Fruit fly (Drosophila melanogaster) whole organism, embryonic: ENCODE data around the gene Sf3b6.

ENCODE experiments used
- Antp ChIP-seq: fragments of 200-800 bp; sonication (Bioruptor generic); optimal IDR thresholded peaks from 3 replicates; lab custom pipeline; 2016; ENCODE audit warnings: missing biosample characterization, missing genetic modification characterization
- Awh ChIP-seq: fragments of 200-800 bp; sonication (Bioruptor generic); IDR thresholded peaks from 2 replicates; pipeline ENCODE4, ENCODE4 v1.3.6; 2022; ENCODE audit warnings: missing biosample characterization, missing genetic modification characterization
- Blimp-1 ChIP-seq: fragments of 200-800 bp; sonication (Bioruptor generic); optimal IDR thresholded peaks from 3 replicates; lab custom pipeline; 2018; ENCODE audit warnings: missing biosample characterization, missing genetic modification characterization, mild to moderate bottlenecking, moderate library complexity, missing genetic modification reagents
- CG10267 ChIP-seq: fragments of 200-800 bp; sonication (Bioruptor generic); optimal IDR thresholded peaks from 2 replicates; lab custom pipeline; 2018; ENCODE audit warnings: missing biosample characterization, mild to moderate bottlenecking, missing genetic modification characterization, moderate library complexity
- CG10565 ChIP-seq: fragments of 200-800 bp; sonication (Bioruptor generic); optimal IDR thresholded peaks from 3 replicates; lab custom pipeline; 2016; ENCODE audit warnings: missing biosample characterization, mild to moderate bottlenecking, missing genetic modification characterization
- CG10654 ChIP-seq: fragments of 200-800 bp; sonication (Bioruptor generic); optimal IDR thresholded peaks from 2 replicates; lab custom pipeline; 2016; ENCODE audit warnings: missing biosample characterization, missing genetic modification characterization
- CG10959 ChIP-seq: fragments of 200-800 bp; sonication (Bioruptor generic); IDR thresholded peaks from 2 replicates; pipeline ENCODE4 v1.3.6; 2022; ENCODE audit warnings: missing biosample characterization, missing genetic modification characterization
- CG13296 ChIP-seq: fragments of 200-800 bp; sonication (Bioruptor generic); optimal IDR thresholded peaks from 3 replicates; lab custom pipeline; 2018; ENCODE audit warnings: missing biosample characterization, mild to moderate bottlenecking, missing genetic modification characterization
- CG13624 ChIP-seq: fragments of 200-800 bp; sonication (Bioruptor generic); optimal IDR thresholded peaks from 2 replicates; lab custom pipeline; 2016; ENCODE audit warnings: missing biosample characterization, missing genetic modification characterization
- CG13775 ChIP-seq: fragments of 200-800 bp; sonication (Bioruptor generic); optimal IDR thresholded peaks from 3 replicates; lab custom pipeline; 2017; ENCODE audit warnings: missing biosample characterization, mild to moderate bottlenecking, missing genetic modification characterization
- CG18599 ChIP-seq: fragments of 200-800 bp; sonication (Bioruptor generic); optimal IDR thresholded peaks from 3 replicates; lab custom pipeline; 2017; ENCODE audit warnings: missing biosample characterization, missing genetic modification characterization, mild to moderate bottlenecking, moderate library complexity, missing genetic modification reagents
- CG32532 ChIP-seq: fragments of 200-800 bp; sonication (Bioruptor generic); IDR thresholded peaks from 2 replicates; pipeline ENCODE4 v1.3.6; 2022; ENCODE audit warnings: missing biosample characterization, missing genetic modification characterization
- CG3995 ChIP-seq: fragments of 200-800 bp; sonication (Bioruptor generic); optimal IDR thresholded peaks from 3 replicates; lab custom pipeline; 2016; ENCODE audit warnings: missing biosample characterization, missing genetic modification characterization
- CG4820 ChIP-seq: fragments of 200-800 bp; sonication (Bioruptor generic); optimal IDR thresholded peaks from 3 replicates; lab custom pipeline; 2016; ENCODE audit warnings: missing biosample characterization, missing genetic modification characterization
- CG6272 ChIP-seq: fragments of 200-800 bp; sonication (Bioruptor generic); IDR thresholded peaks from 2 replicates; pipeline ENCODE4 v1.3.6; 2022; ENCODE audit warnings: missing biosample characterization, missing genetic modification characterization
- CG6689 ChIP-seq: fragments of 200-800 bp; sonication (Bioruptor generic); IDR thresholded peaks from 2 replicates; pipeline ENCODE4 v1.3.6; 2022; ENCODE audit warnings: missing biosample characterization, missing genetic modification characterization
- CG7745 ChIP-seq: fragments of 200-800 bp; sonication (Bioruptor generic); optimal IDR thresholded peaks from 2 replicates; lab custom pipeline; 2018; ENCODE audit warnings: missing biosample characterization, mild to moderate bottlenecking, missing genetic modification characterization, moderate library complexity
- Deaf1 ChIP-seq: fragments of 200-800 bp; optimal IDR thresholded peaks from 3 replicates; lab custom pipeline; 2019; ENCODE audit warnings: missing biosample characterization, mild to moderate bottlenecking, missing genetic modification characterization, moderate library complexity
- Dek ChIP-seq: fragments of 200-800 bp; sonication (Bioruptor generic); optimal IDR thresholded peaks from 3 replicates; lab custom pipeline; 2019; ENCODE audit warnings: missing biosample characterization, mild to moderate bottlenecking, missing genetic modification characterization, moderate library complexity
- Dfd ChIP-seq, 2 experiments: fragments of >200 bp; optimal IDR thresholded peaks; 2 replicates each; lab custom pipeline; 2017; ENCODE audit warnings: missing biosample characterization in 2 of 2, missing genetic modification characterization in 2 of 2
- E2f2 ChIP-seq: fragments of 200-800 bp; sonication (Bioruptor generic); IDR thresholded peaks from 2 replicates; pipeline ENCODE4 v1.3.6; 2022; ENCODE audit warnings: missing biosample characterization, missing genetic modification characterization
- Ets97D ChIP-seq: fragments of 200-800 bp; sonication (Bioruptor generic); optimal IDR thresholded peaks from 3 replicates; lab custom pipeline; 2016; ENCODE audit warnings: missing biosample characterization, missing genetic modification characterization
- HmgD ChIP-seq: fragments of 200-800 bp; sonication (Bioruptor generic); optimal IDR thresholded peaks from 3 replicates; lab custom pipeline; 2016; ENCODE audit warnings: missing biosample characterization, missing genetic modification characterization
- MBD-R2 ChIP-seq: fragments of 200-800 bp; sonication (Bioruptor generic); IDR thresholded peaks from 2 replicates; pipeline ENCODE4 v1.3.6; 2022; ENCODE audit warnings: missing biosample characterization, missing genetic modification characterization
- Mrtf ChIP-seq: fragments of 200-800 bp; sonication (Bioruptor generic); IDR thresholded peaks from 3 replicates; pipeline ENCODE4 v1.3.6; 2022; ENCODE audit warnings: missing biosample characterization, missing genetic modification characterization
- NFAT ChIP-seq: fragments of 200-800 bp; sonication (Bioruptor generic); IDR thresholded peaks from 2 replicates; pipeline ENCODE4 v1.3.6; 2022; ENCODE audit warnings: missing biosample characterization, missing genetic modification characterization
- Oaz ChIP-seq: fragments of 200-800 bp; sonication (Bioruptor generic); IDR thresholded peaks from 2 replicates; pipeline ENCODE4 v1.3.6; 2022; ENCODE audit warnings: missing biosample characterization, missing genetic modification characterization
- Vsx1 ChIP-seq: fragments of 200-800 bp; sonication (Bioruptor generic); optimal IDR thresholded peaks from 2 replicates; lab custom pipeline; 2017; ENCODE audit warnings: missing biosample characterization, mild to moderate bottlenecking, missing genetic modification characterization, missing genetic modification reagents
- ab ChIP-seq: fragments of 200-800 bp; sonication (Bioruptor generic); optimal IDR thresholded peaks from 2 replicates; lab custom pipeline; 2016; ENCODE audit warnings: missing biosample characterization, missing genetic modification characterization
- bsh ChIP-seq, 2 experiments: fragments of 200-800 bp; sonication (Bioruptor generic); optimal IDR thresholded peaks; 2 replicates each; lab custom pipeline; 2017 to 2018; ENCODE audit warnings: mild to moderate bottlenecking in 2 of 2, missing biosample characterization in 2 of 2, missing genetic modification characterization in 2 of 2, moderate library complexity in 1 of 2
- chn ChIP-seq: fragments of 200-800 bp; sonication (Bioruptor generic); optimal IDR thresholded peaks from 2 replicates; lab custom pipeline; 2016; ENCODE audit warnings: missing biosample characterization, missing genetic modification characterization
- da ChIP-seq: fragments of 200-800 bp; sonication (Bioruptor generic); optimal IDR thresholded peaks from 2 replicates; lab custom pipeline; 2016; ENCODE audit warnings: missing biosample characterization, missing genetic modification characterization
- dan ChIP-seq: fragments of 200-800 bp; sonication (Bioruptor generic); IDR thresholded peaks from 2 replicates; pipeline ENCODE4 v1.3.6; 2022; ENCODE audit warnings: missing biosample characterization, missing genetic modification characterization
- dmrt99B ChIP-seq: fragments of 200-800 bp; sonication (Bioruptor generic); optimal IDR thresholded peaks from 2 replicates; lab custom pipeline; 2018; ENCODE audit warnings: missing biosample characterization, mild to moderate bottlenecking, missing genetic modification characterization, moderate library complexity
- fd96Cb ChIP-seq: fragments of 200-800 bp; sonication (Bioruptor generic); optimal IDR thresholded peaks from 2 replicates; lab custom pipeline; 2018; ENCODE audit warnings: missing biosample characterization, mild to moderate bottlenecking, missing genetic modification characterization, moderate library complexity
- gsb-n ChIP-seq: fragments of 200-800 bp; sonication (Bioruptor generic); optimal IDR thresholded peaks from 3 replicates; lab custom pipeline; 2018; ENCODE audit warnings: missing biosample characterization, mild to moderate bottlenecking, missing genetic modification characterization
- h ChIP-seq: fragments of >200 bp; optimal IDR thresholded peaks from 2 replicates; lab custom pipeline; 2017
- inv ChIP-seq: fragments of 200-800 bp; sonication (Bioruptor generic); IDR thresholded peaks from 2 replicates; pipeline ENCODE4 v1.3.6; 2022; ENCODE audit warnings: missing biosample characterization, missing genetic modification characterization; ENCODE audit not compliant: partially characterized antibody
- kah ChIP-seq: fragments of 200-800 bp; sonication (Bioruptor generic); optimal IDR thresholded peaks from 2 replicates; lab custom pipeline; 2018; ENCODE audit warnings: missing biosample characterization, mild to moderate bottlenecking, missing genetic modification characterization
- ken ChIP-seq: fragments of 200-800 bp; sonication (Bioruptor generic); IDR thresholded peaks from 3 replicates; pipeline ENCODE4 v1.3.6; 2022; ENCODE audit warnings: missing biosample characterization, missing genetic modification characterization
- luna ChIP-seq: fragments of 200-800 bp; sonication (Bioruptor generic); optimal IDR thresholded peaks from 2 replicates; lab custom pipeline; 2016; ENCODE audit warnings: missing biosample characterization, missing genetic modification characterization
- nom ChIP-seq: fragments of 200-800 bp; sonication (Bioruptor generic); optimal IDR thresholded peaks from 2 replicates; lab custom pipeline; 2017; ENCODE audit warnings: missing biosample characterization, missing genetic modification characterization, mild to moderate bottlenecking, moderate library complexity, missing genetic modification reagents
- pb ChIP-seq: fragments of 200-800 bp; sonication (Bioruptor generic); optimal IDR thresholded peaks from 3 replicates; lab custom pipeline; 2016; ENCODE audit warnings: missing biosample characterization, missing genetic modification characterization
- pfk ChIP-seq: fragments of 200-800 bp; sonication (Bioruptor generic); optimal IDR thresholded peaks from 2 replicates; lab custom pipeline; 2018; ENCODE audit warnings: missing biosample characterization, mild to moderate bottlenecking, missing genetic modification characterization, moderate library complexity
- schlank ChIP-seq: fragments of 200-800 bp; sonication (Bioruptor generic); optimal IDR thresholded peaks from 2 replicates; lab custom pipeline; 2018; ENCODE audit warnings: missing biosample characterization, mild to moderate bottlenecking, missing genetic modification characterization
- sens-2 ChIP-seq: fragments of 200-800 bp; sonication (Bioruptor generic); IDR thresholded peaks from 2 replicates; pipeline ENCODE4 v1.3.6; 2022; ENCODE audit warnings: missing biosample characterization, missing genetic modification characterization
- sima ChIP-seq: fragments of 200-800 bp; sonication (Bioruptor generic); optimal IDR thresholded peaks from 2 replicates; lab custom pipeline; 2016; ENCODE audit warnings: missing biosample characterization, missing genetic modification characterization
- sqz ChIP-seq: fragments of 200-800 bp; sonication (Bioruptor generic); optimal IDR thresholded peaks from 3 replicates; lab custom pipeline; 2018; ENCODE audit warnings: missing biosample characterization, mild to moderate bottlenecking, missing genetic modification characterization
- ttk ChIP-seq: fragments of 200-800 bp; sonication (Bioruptor generic); IDR thresholded peaks from 2 replicates; pipeline ENCODE4 v2.1.2; 2022; ENCODE audit warnings: missing biosample characterization, missing genetic modification characterization
- tx ChIP-seq: fragments of 200-800 bp; sonication (Bioruptor generic); optimal IDR thresholded peaks from 2 replicates; lab custom pipeline; 2016; ENCODE audit warnings: missing biosample characterization, missing genetic modification characterization

Sf3b6 gene

DNA sequence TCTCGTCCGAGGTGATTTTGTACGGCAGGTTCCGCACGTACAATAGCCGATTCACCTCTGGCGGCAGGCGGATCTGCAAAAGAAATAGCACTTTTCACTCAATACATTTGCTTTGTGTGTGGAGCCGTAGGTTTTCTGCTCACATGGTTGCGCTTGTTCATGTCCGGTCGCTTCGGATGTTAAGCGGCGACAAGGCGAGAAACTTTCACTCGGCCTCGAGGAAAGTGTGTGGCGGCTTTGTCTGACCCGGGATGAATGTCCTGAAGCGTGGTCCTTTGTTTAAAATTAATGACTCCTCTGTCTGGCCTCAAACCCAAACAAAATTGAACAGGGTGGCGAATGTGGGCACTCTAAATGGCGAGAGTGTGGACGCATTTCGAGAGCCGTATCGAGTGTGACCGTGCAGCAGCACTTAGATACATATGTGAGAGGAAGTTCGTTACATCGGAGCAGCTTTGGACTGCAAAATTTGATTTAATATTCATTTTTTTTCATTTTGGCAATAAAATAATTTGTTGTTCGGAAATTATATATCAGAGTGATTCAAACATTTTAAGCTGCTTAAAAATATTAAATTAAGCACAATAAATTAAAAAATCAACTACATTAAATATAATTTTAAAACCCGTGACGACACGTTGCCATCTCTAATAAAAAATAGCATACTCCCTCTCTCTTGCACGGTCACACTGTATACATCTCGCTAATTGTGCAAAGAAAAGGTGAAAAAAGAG lies at the start of gene Sf3b6, which contains the start of gene Tnpo (continued):
- TF ChIP-seq sima (GFP tag; lab: Kevin White, UChicago), result no peak
- TF ChIP-seq Ets97D (GFP tag; lab: Kevin White, UChicago), result peak; percentile 78
- TF ChIP-seq CG3995 (GFP tag; lab: Kevin White, UChicago), result peak; percentile 91
- TF ChIP-seq h (lab: Kevin White, UChicago), result no peak
- peak; percentile 88 for TF ChIP-seq CG6272 (GFP tag; lab: Robert Waterston, UW)
- peak; percentile 65 for TF ChIP-seq E2f2 (GFP tag; lab: Robert Waterston, UW)
- TF ChIP-seq tx (GFP tag; lab: Kevin White, UChicago), result peak; percentile 62
- peak; percentile 9 for TF ChIP-seq HmgD (GFP tag; lab: Kevin White, UChicago)
- peak; percentile 79 for TF ChIP-seq NFAT
- TF ChIP-seq CG13775, result peak; percentile 92
- TF ChIP-seq CG10959 (GFP tag; lab: Robert Waterston, UW), result peak; percentile 61; the same call in 1 of the 2 replicates
- peak; percentile 74 for TF ChIP-seq sqz (GFP tag; lab: Kevin White, UChicago)
- no peak for TF ChIP-seq nom (GFP tag; lab: Kevin White, UChicago)
- TF ChIP-seq CG10654 (GFP tag; lab: Kevin White, UChicago), result peak; percentile 67
- TF ChIP-seq Dfd (GFP tag; optimal IDR thresholded peaks at IDR 0.05; lab: Kevin White, UChicago), result no peak
- TF ChIP-seq ken (GFP tag; lab: Robert Waterston, UW), result peak; percentile 85
- peak; percentile 91 for TF ChIP-seq CG6689
- peak; percentile 30 for TF ChIP-seq kah (GFP tag; lab: Kevin White, UChicago)
- TF ChIP-seq Vsx1 (GFP tag; lab: Kevin White, UChicago), result no peak
- no peak for TF ChIP-seq CG7745 (tag; lab: Kevin White, UChicago)
- no peak for TF ChIP-seq gsb-n (tag; lab: Kevin White, UChicago)
- TF ChIP-seq fd96Cb (tag; lab: Kevin White, UChicago), result peak; percentile 72
- TF ChIP-seq CG13296 (GFP tag; lab: Kevin White, UChicago), result peak; percentile 75
- TF ChIP-seq da (GFP tag; lab: Kevin White, UChicago), result peak; percentile 15
- no peak for TF ChIP-seq ab (GFP tag; lab: Kevin White, UChicago)
- TF ChIP-seq CG10267, result peak; percentile 80
- no peak for TF ChIP-seq CG18599 (GFP tag; lab: Kevin White, UChicago)
- peak; percentile 89 for TF ChIP-seq CG32532 (GFP tag; lab: Robert Waterston, UW)
- peak; percentile 80 for TF ChIP-seq CG4820
- no peak for TF ChIP-seq bsh (GFP tag; optimal IDR thresholded peaks at IDR 0.05; lab: Kevin White, UChicago)
- TF ChIP-seq ttk (GFP tag; lab: Robert Waterston, UW), result peak; percentile 82
- TF ChIP-seq Mrtf (GFP tag; lab: Robert Waterston, UW), result peak; percentile 81
- TF ChIP-seq luna (GFP tag; lab: Kevin White, UChicago), result peak; percentile 9
- peak; percentile 79 for TF ChIP-seq MBD-R2 (GFP tag; lab: Robert Waterston, UW)
- TF ChIP-seq dmrt99B (tag; lab: Kevin White, UChicago), result no peak
- no peak for TF ChIP-seq Blimp-1
- TF ChIP-seq inv (GFP tag; lab: Robert Waterston, UW), result peak; percentile 48; the same call in 1 of the 2 replicates
- peak; percentile 61 for TF ChIP-seq Antp (GFP tag; lab: Kevin White, UChicago)
- peak; percentile 50 for TF ChIP-seq Awh (GFP tag; lab: Robert Waterston, UW)
- TF ChIP-seq pb (GFP tag; lab: Kevin White, UChicago), result no peak
- TF ChIP-seq Dek (tag; lab: Kevin White, UChicago), result no peak
- TF ChIP-seq pfk, result peak; percentile 8
- peak; percentile 55 for TF ChIP-seq Deaf1 (tag; lab: Kevin White, UChicago)
- peak; percentile 63; the same call in 1 of the 2 replicates for TF ChIP-seq Oaz (GFP tag; lab: Robert Waterston, UW)
- TF ChIP-seq CG13624, result peak; percentile 51
- TF ChIP-seq dan, result peak; percentile 49; the same call in 1 of the 2 replicates
- TF ChIP-seq CG10565, result no peak
- peak; percentile 66 for TF ChIP-seq chn
- peak; percentile 35 for TF ChIP-seq schlank (tag; lab: Kevin White, UChicago)
- TF ChIP-seq sens-2, result peak; percentile 42; the same call in 1 of the 2 replicates
